Worm (Caenorhabditis elegans): Measurements from ENCODE around the gene cyp-29A3.

cyp-29A3 gene

ce11 chrV:21848-22247 lies 37.2 kb upstream of the cyp-29A3 start:
- TF ChIP-seq elt-2 (tag; optimal IDR thresholded peaks at IDR 0.05) (peak; percentile 56), skn-1 (tag; optimal IDR thresholded peaks at IDR 0.05) (no peak), efl-1 (optimal IDR thresholded peaks at IDR 0.05) (no peak), efl-1 (GFP tag; optimal IDR thresholded peaks at IDR 0.05 in 1 of 2) (peak in 1 of 2 experiments; percentile 87), grh-1 (GFP tag; IDR thresholded peaks at IDR 0.05) (no peak), aly-2 (tag; optimal IDR thresholded peaks at IDR 0.05) (no peak), lin-39 (tag; optimal IDR thresholded peaks at IDR 0.05) (no peak), jun-1 (tag; optimal IDR thresholded peaks at IDR 0.05) (no peak)

- peak in 1 of 2 experiments; percentile 53 for TF ChIP-seq efl-1 (optimal IDR thresholded peaks at IDR 0.05)
- peak; percentile 61 to 93 for TF ChIP-seq efl-1 (GFP tag; optimal IDR thresholded peaks at IDR 0.05 in 1 of 2)
- peak; percentile 7 to 65 for TF ChIP-seq lin-35 (GFP tag; optimal IDR thresholded peaks at IDR 0.05)
- TF ChIP-seq dpl-1 (GFP tag; optimal IDR thresholded peaks at IDR 0.05), result peak in 2 of 3 experiments; percentile 39 to 65
- TF ChIP-seq fos-1 (tag; optimal IDR thresholded peaks at IDR 0.05), result no peak
- TF ChIP-seq sox-4 (tag; optimal IDR thresholded peaks at IDR 0.05), result no peak
Observed at ce11 chrV:24181-24580, 34.9 kb upstream of the cyp-29A3 start.

ce11 chrV:27604-28003 lies 31.4 kb upstream of the cyp-29A3 start:
- TF ChIP-seq zag-1 (tag; optimal IDR thresholded peaks at IDR 0.05) (no peak), efl-1 (optimal IDR thresholded peaks at IDR 0.05) (no peak), efl-1 (GFP tag; optimal IDR thresholded peaks at IDR 0.05 in 1 of 2) (peak in 1 of 2 experiments; percentile 42)

ce11 chrV:28270-28669 lies 30.8 kb upstream of the cyp-29A3 start:
- TF ChIP-seq efl-1 (optimal IDR thresholded peaks at IDR 0.05) (no peak), efl-1 (GFP tag; optimal IDR thresholded peaks at IDR 0.05 in 1 of 2) (peak in 1 of 2 experiments; percentile 70), dpl-1 (GFP tag; optimal IDR thresholded peaks at IDR 0.05) (no peak), unc-30 (tag; optimal IDR thresholded peaks at IDR 0.05) (no peak)

ce11 chrV:29823-30222 lies 29.2 kb upstream of the cyp-29A3 start:
- TF ChIP-seq nhr-28 (tag; optimal IDR thresholded peaks at IDR 0.05), result no peak
- TF ChIP-seq nhr-20 (tag; optimal IDR thresholded peaks at IDR 0.05), result no peak
- no peak for TF ChIP-seq blmp-1 (tag; optimal IDR thresholded peaks at IDR 0.05)
- TF ChIP-seq unc-98 (GFP tag; IDR thresholded peaks at IDR 0.05), result no peak
- TF ChIP-seq snpc-4 (tag; optimal IDR thresholded peaks at IDR 0.05), result no peak

- no peak for TF ChIP-seq unc-62 (GFP tag; optimal IDR thresholded peaks at IDR 0.05)
- no peak for TF ChIP-seq lin-15B (tag; optimal IDR thresholded peaks at IDR 0.05)
- no peak for TF ChIP-seq elt-2 (tag; optimal IDR thresholded peaks at IDR 0.05)
- TF ChIP-seq Y116A8C.19 (tag; optimal IDR thresholded peaks at IDR 0.05; ENCODE audit: borderline replicate concordance), result no peak
- TF ChIP-seq dpl-1 (GFP tag; optimal IDR thresholded peaks at IDR 0.05), result no peak
- no peak for TF ChIP-seq xbp-1 (tag; optimal IDR thresholded peaks at IDR 0.05)
- TF ChIP-seq tlp-1 (tag; optimal IDR thresholded peaks at IDR 0.05), result no peak
- TF ChIP-seq isw-1 (GFP tag; IDR thresholded peaks at IDR 0.05), result no peak
- no peak for TF ChIP-seq aly-2 (tag; optimal IDR thresholded peaks at IDR 0.05)
- no peak for TF ChIP-seq egl-27 (tag; optimal IDR thresholded peaks at IDR 0.05)
- no peak for TF ChIP-seq lin-39 (tag; optimal IDR thresholded peaks at IDR 0.05)
- no peak for TF ChIP-seq blmp-1 (tag; optimal IDR thresholded peaks at IDR 0.05)
- no peak for TF ChIP-seq ceh-63 (GFP tag; optimal IDR thresholded peaks at IDR 0.05)
Observed at ce11 chrV:37729-38128, 21.3 kb upstream of the cyp-29A3 start.

ce11 chrV:43070-43469 lies 16.0 kb upstream of the cyp-29A3 start:
- TF ChIP-seq mef-2 (tag; optimal IDR thresholded peaks at IDR 0.05) (no peak), efl-1 (optimal IDR thresholded peaks at IDR 0.05) (no peak), efl-1 (GFP tag; optimal IDR thresholded peaks at IDR 0.05 in 1 of 2) (peak in 1 of 2 experiments; percentile 89), nhr-85 (tag) (peak; percentile 13)

ce11 chrV:44026-44425 lies 15.0 kb upstream of the cyp-29A3 start:
- TF ChIP-seq efl-1 (optimal IDR thresholded peaks at IDR 0.05), result no peak
- peak in 1 of 2 experiments; percentile 28 for TF ChIP-seq efl-1 (GFP tag; optimal IDR thresholded peaks at IDR 0.05 in 1 of 2)
- no peak for TF ChIP-seq tbx-2 (tag; optimal IDR thresholded peaks at IDR 0.05)
- no peak for TF ChIP-seq aly-2 (tag; optimal IDR thresholded peaks at IDR 0.05)
- peak; percentile 59 for TF ChIP-seq elt-2 (tag; optimal IDR thresholded peaks at IDR 0.05)
- TF ChIP-seq fkh-4 (tag; optimal IDR thresholded peaks at IDR 0.05; ENCODE audit: borderline replicate concordance), result no peak

Data from whole organism, L1 larva.